Worm (Caenorhabditis elegans) whole organism, midembryonic: Measurements from ENCODE around the gene cest-28.

Experiments used
- T22C8.4 ChIP-seq: fragments of 200-800 bp; sonication (Bioruptor generic); IDR thresholded peaks from 2 replicates; pipeline ENCODE4 v1.3.6; 2022; ENCODE audit warnings: missing genetic modification characterization, missing compliant biosample characterization
- cog-1 ChIP-seq: sonication (generic microtip); optimal IDR thresholded peaks from 2 replicates; lab custom pipeline; 2016; ENCODE audit warnings: missing genetic modification characterization, missing compliant biosample characterization
- flt-1 ChIP-seq: fragments of 200-800 bp; sonication (Bioruptor generic); IDR thresholded peaks from 2 replicates; pipeline ENCODE4 v1.3.6; 2022; ENCODE audit warnings: missing genetic modification characterization, missing compliant biosample characterization
- klf-2 ChIP-seq: fragments of 200-800 bp; sonication (Bioruptor generic); conservative IDR thresholded peaks from 2 replicates; pipeline ENCODE4 v1.3.6; 2022; ENCODE audit warnings: missing genetic modification reagents, missing genetic modification characterization, missing compliant biosample characterization
- med-1 ChIP-seq: sonication (generic microtip); optimal IDR thresholded peaks from 2 replicates; lab custom pipeline; 2017; ENCODE audit warnings: missing genetic modification characterization, mild to moderate bottlenecking, missing compliant biosample characterization, antibody characterized with exemption, missing genetic modification reagents; ENCODE audit not compliant: insufficient read depth
- ref-1 ChIP-seq: fragments of 200-800 bp; sonication (Bioruptor generic); conservative IDR thresholded peaks from 2 replicates; pipeline ENCODE4 v1.3.6; 2022; ENCODE audit warnings: missing genetic modification reagents, missing genetic modification characterization, missing compliant biosample characterization
- tab-1 ChIP-seq: fragments of 200-800 bp; sonication (Bioruptor generic); IDR thresholded peaks from 2 replicates; pipeline ENCODE4 v1.3.6; 2022; ENCODE audit warnings: missing genetic modification characterization, missing compliant biosample characterization
- ztf-23 ChIP-seq: fragments of 200-800 bp; sonication (Bioruptor generic); IDR thresholded peaks from 2 replicates; pipeline ENCODE4 v1.3.6; 2022; ENCODE audit warnings: missing genetic modification reagents, missing genetic modification characterization, missing compliant biosample characterization
- ztf-29 ChIP-seq: fragments of 200-800 bp; sonication (Bioruptor generic); IDR thresholded peaks from 2 replicates; pipeline ENCODE4 v1.3.6; 2022; ENCODE audit warnings: missing genetic modification reagents, missing genetic modification characterization, missing compliant biosample characterization

The cest-28 gene

DNA sequence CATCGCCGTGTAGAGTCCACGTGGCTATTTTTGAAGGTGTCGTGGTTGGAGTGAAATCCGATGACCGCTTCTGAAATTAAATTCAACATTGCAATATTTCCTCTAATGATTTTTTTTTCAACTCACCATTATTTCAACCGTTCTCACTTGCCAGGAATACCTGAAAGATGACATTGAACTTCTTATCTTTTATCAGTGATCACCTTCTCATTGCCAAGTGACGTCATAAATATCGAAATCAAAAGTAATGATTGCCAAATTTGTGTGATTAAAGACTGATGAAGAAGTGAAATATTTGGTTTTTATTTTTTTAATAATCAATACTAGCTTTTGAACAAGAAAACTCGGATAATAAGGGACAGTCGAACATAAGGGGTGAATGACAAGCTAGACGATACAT, 37.2 kb downstream of the cest-28 start, which contains the start of gene W02F12.4:
Gene W02F12.4 (minus strand): TSS at position 164 of the 400 bp plus-strand sequence.
- TF ChIP-seq ref-1 (no peak), ztf-23 (GFP tag; lab: Robert Waterston, UW) (no peak), T22C8.4 (no peak), tab-1 (GFP tag; lab: Robert Waterston, UW) (no peak), cog-1 (no peak), med-1 (GFP tag; lab: Kevin White, UChicago) (no peak), flt-1 (no peak), klf-2 (GFP tag; lab: Robert Waterston, UW) (no peak), ztf-29 (GFP tag; lab: Robert Waterston, UW) (no peak)

ce11 chrV:6709050-6709683, 39.5 kb downstream of the cest-28 start, which contains the start of gene dlst-1:
Gene dlst-1, minus strand, starts transcription at chrV:6709101.
- TF ChIP-seq flt-1 (peak; percentile 73), med-1 (GFP tag; lab: Kevin White, UChicago) (peak; percentile 77), tab-1 (GFP tag; lab: Robert Waterston, UW) (peak; percentile 80), ref-1 (0 out of 2 replicates have a peak, but pooled peaks have one; percentile 23), cog-1 (no peak), klf-2 (GFP tag; lab: Robert Waterston, UW) (0 out of 2 replicates have a peak, but pooled peaks have one; percentile 28), T22C8.4 (no peak), ztf-23 (GFP tag; lab: Robert Waterston, UW) (peak; percentile 82), ztf-29 (GFP tag; lab: Robert Waterston, UW) (no peak)

DNA sequence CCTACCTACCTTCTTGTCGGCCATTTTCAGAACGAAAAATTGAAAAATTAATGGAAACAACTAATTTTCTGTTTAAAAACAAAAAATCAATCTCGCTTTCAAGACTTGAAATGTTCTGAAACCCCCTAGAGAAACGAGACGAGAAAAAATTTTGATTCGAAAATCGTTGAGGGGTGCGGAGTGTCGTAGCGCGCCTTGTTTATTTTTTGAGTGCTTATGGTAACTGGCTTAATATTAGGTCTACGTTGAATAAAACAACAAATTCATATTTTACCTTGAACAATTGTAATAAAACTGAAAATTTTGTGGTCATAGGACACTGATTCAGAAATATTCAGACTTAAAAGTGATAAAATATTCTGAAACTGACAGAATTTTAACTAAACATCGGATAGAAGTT, 40.8 kb downstream of the cest-28 start, which contains the start of gene sna-1:
Gene sna-1 (minus strand): TSS at position 218 of the 400 bp plus-strand sequence.
- no peak for TF ChIP-seq T22C8.4
- no peak for TF ChIP-seq ztf-23 (GFP tag; lab: Robert Waterston, UW)
- no peak for TF ChIP-seq klf-2 (GFP tag; lab: Robert Waterston, UW)
- TF ChIP-seq ztf-29 (GFP tag; lab: Robert Waterston, UW) = no peak
- TF ChIP-seq ref-1 = no peak
- no peak for TF ChIP-seq flt-1
- no peak for TF ChIP-seq cog-1
- no peak for TF ChIP-seq med-1 (GFP tag; lab: Kevin White, UChicago)
- TF ChIP-seq tab-1 (GFP tag; lab: Robert Waterston, UW) = no peak

- TF ChIP-seq tab-1 (GFP tag; lab: Robert Waterston, UW) (no peak), cog-1 (no peak), med-1 (GFP tag; lab: Kevin White, UChicago) (no peak), ztf-23 (GFP tag; lab: Robert Waterston, UW) (no peak), flt-1 (no peak), klf-2 (GFP tag; lab: Robert Waterston, UW) (no peak), ref-1 (no peak), ztf-29 (GFP tag; lab: Robert Waterston, UW) (no peak), T22C8.4 (no peak)
These were observed 48.6 kb downstream of the cest-28 start, which contains the start of gene srg-30 for ce11 chrV:6718232-6718631. Gene srg-30, minus strand, starts transcription at chrV:6718332.
